Fruit fly (Drosophila melanogaster) whole organism, prepupa: ENCODE data around the gene Bub1.

Source experiments
- CG10669 ChIP-seq: fragments of 200-800 bp; sonication (Bioruptor generic); optimal IDR thresholded peaks from 3 replicates; lab custom pipeline; 2018; ENCODE audit warnings: missing biosample characterization, mild to moderate bottlenecking, missing genetic modification characterization, moderate library complexity
- CG11902 ChIP-seq: fragments of 200-800 bp; sonication (Bioruptor generic); optimal IDR thresholded peaks from 3 replicates; lab custom pipeline; 2016; ENCODE audit warnings: missing biosample characterization, missing genetic modification characterization
- CG16779 ChIP-seq: fragments of 200-800 bp; sonication (Bioruptor generic); optimal IDR thresholded peaks from 3 replicates; lab custom pipeline; 2017; ENCODE audit warnings: missing biosample characterization, mild to moderate bottlenecking, missing genetic modification characterization
- CG3032 ChIP-seq: fragments of 200-800 bp; optimal IDR thresholded peaks from 2 replicates; lab custom pipeline; 2019; ENCODE audit warnings: missing biosample characterization, mild to moderate bottlenecking, missing genetic modification characterization, moderate library complexity
- CG32006 ChIP-seq: fragments of 200-800 bp; sonication (Bioruptor generic); optimal IDR thresholded peaks from 3 replicates; lab custom pipeline; 2017; ENCODE audit warnings: missing biosample characterization, mild to moderate bottlenecking, missing genetic modification characterization
- CG6163 ChIP-seq: fragments of 200-800 bp; sonication (Bioruptor generic); IDR thresholded peaks from 3 replicates; pipeline ENCODE4 v1.3.6; 2022; ENCODE audit warnings: missing biosample characterization, missing genetic modification characterization
- CG6792 ChIP-seq: fragments of 200-800 bp; sonication (Bioruptor generic); optimal IDR thresholded peaks from 3 replicates; lab custom pipeline; 2016; ENCODE audit warnings: missing biosample characterization, missing genetic modification characterization
- CG6854 ChIP-seq: fragments of 200-800 bp; sonication (Bioruptor generic); optimal IDR thresholded peaks from 2 replicates; lab custom pipeline; 2017; ENCODE audit warnings: missing biosample characterization, mild to moderate bottlenecking, missing genetic modification characterization
- CG7368 ChIP-seq: fragments of 200-800 bp; sonication (Bioruptor generic); optimal IDR thresholded peaks from 3 replicates; lab custom pipeline; 2016; ENCODE audit warnings: missing biosample characterization, missing genetic modification characterization
- CG8319 ChIP-seq: fragments of 200-800 bp; sonication (Bioruptor generic); optimal IDR thresholded peaks from 3 replicates; lab custom pipeline; 2016; ENCODE audit warnings: missing biosample characterization, missing genetic modification characterization
- CG8632 ChIP-seq: fragments of 200-800 bp; sonication (Bioruptor generic); optimal IDR thresholded peaks from 3 replicates; lab custom pipeline; 2016; ENCODE audit warnings: missing biosample characterization, missing genetic modification characterization
- Eip75B ChIP-seq: fragments of 200-800 bp; sonication (Bioruptor generic); optimal IDR thresholded peaks from 3 replicates; lab custom pipeline; 2016; ENCODE audit warnings: missing biosample characterization, missing genetic modification characterization
- Eip78C ChIP-seq: fragments of 200-800 bp; sonication (Bioruptor generic); peaks from one replicate; lab custom pipeline; 2016; ENCODE audit warnings: missing biosample characterization, missing genetic modification characterization
- Ets21C ChIP-seq: fragments of 200-800 bp; sonication (Bioruptor generic); optimal IDR thresholded peaks from 3 replicates; lab custom pipeline; 2016; ENCODE audit warnings: missing biosample characterization, missing genetic modification characterization
- Ets96B ChIP-seq: fragments of 200-800 bp; optimal IDR thresholded peaks from 2 replicates; lab custom pipeline; 2019; ENCODE audit warnings: missing biosample characterization, mild to moderate bottlenecking, missing genetic modification characterization, moderate library complexity
- Gug ChIP-seq: fragments of 200-800 bp; sonication (Bioruptor generic); IDR thresholded peaks from 2 replicates; pipeline ENCODE4 v1.3.6; 2022; ENCODE audit warnings: missing biosample characterization, missing genetic modification characterization
- Hr38 ChIP-seq: sonication (Bioruptor generic); optimal IDR thresholded peaks from 2 replicates; lab custom pipeline; 2016; ENCODE audit warnings: missing biosample characterization, missing genetic modification characterization
- Hr39 ChIP-seq: fragments of 200-800 bp; sonication (Bioruptor generic); optimal IDR thresholded peaks from 2 replicates; lab custom pipeline; 2016; ENCODE audit warnings: missing biosample characterization, missing genetic modification characterization
- Met ChIP-seq: fragments of 200-800 bp; sonication (Bioruptor generic); optimal IDR thresholded peaks from 3 replicates; lab custom pipeline; 2016; ENCODE audit warnings: missing biosample characterization, missing genetic modification characterization
- OdsH ChIP-seq: fragments of 200-800 bp; sonication (Bioruptor generic); optimal IDR thresholded peaks from 3 replicates; lab custom pipeline; 2016; ENCODE audit warnings: missing biosample characterization, missing genetic modification characterization
- Smox ChIP-seq: fragments of 200-800 bp; sonication (Bioruptor generic); optimal IDR thresholded peaks from 3 replicates; lab custom pipeline; 2016; ENCODE audit warnings: missing biosample characterization, missing genetic modification characterization
- Sox102F ChIP-seq: fragments of 200-800 bp; sonication (Bioruptor generic); optimal IDR thresholded peaks from 2 replicates; lab custom pipeline; 2016; ENCODE audit warnings: missing biosample characterization, mild to moderate bottlenecking, missing genetic modification characterization
- Sox14 ChIP-seq: fragments of 200-800 bp; sonication (Bioruptor generic); optimal IDR thresholded peaks from 3 replicates; lab custom pipeline; 2016; ENCODE audit warnings: missing biosample characterization, missing genetic modification characterization
- Sox15 ChIP-seq: fragments of 200-800 bp; sonication (Bioruptor generic); optimal IDR thresholded peaks from 3 replicates; lab custom pipeline; 2016; ENCODE audit warnings: missing biosample characterization, missing genetic modification characterization
- achi ChIP-seq: fragments of 200-800 bp; sonication (Bioruptor generic); optimal IDR thresholded peaks from 3 replicates; lab custom pipeline; 2016; ENCODE audit warnings: missing biosample characterization, missing genetic modification characterization
- acj6 ChIP-seq: fragments of 200-800 bp; sonication (Bioruptor generic); optimal IDR thresholded peaks from 3 replicates; lab custom pipeline; 2016; ENCODE audit warnings: missing biosample characterization, missing genetic modification characterization
- cyc ChIP-seq: fragments of 200-800 bp; sonication (Bioruptor generic); optimal IDR thresholded peaks from 3 replicates; lab custom pipeline; 2016; ENCODE audit warnings: missing biosample characterization, missing genetic modification characterization
- dsx ChIP-seq: fragments of 200-800 bp; optimal IDR thresholded peaks from 3 replicates; lab custom pipeline; 2019; ENCODE audit warnings: missing biosample characterization, mild to moderate bottlenecking, missing genetic modification characterization, moderate library complexity; ENCODE audit not compliant: poor library complexity, severe bottlenecking
- eg ChIP-seq: fragments of 200-800 bp; sonication (Bioruptor generic); IDR thresholded peaks from 3 replicates; pipeline ENCODE4 v1.3.6; 2022; ENCODE audit warnings: missing biosample characterization, missing genetic modification characterization
- fd85E ChIP-seq: fragments of 200-800 bp; sonication (Bioruptor generic); optimal IDR thresholded peaks from 3 replicates; lab custom pipeline; 2016; ENCODE audit warnings: missing biosample characterization, missing genetic modification characterization
- lz ChIP-seq: fragments of 200-800 bp; sonication (Bioruptor generic); optimal IDR thresholded peaks from 3 replicates; lab custom pipeline; 2016; ENCODE audit warnings: missing biosample characterization, missing genetic modification characterization
- net ChIP-seq: fragments of 200-800 bp; sonication (Bioruptor generic); optimal IDR thresholded peaks from 3 replicates; lab custom pipeline; 2016; ENCODE audit warnings: missing biosample characterization, missing genetic modification characterization
- spab ChIP-seq: fragments of 200-800 bp; sonication (Bioruptor generic); optimal IDR thresholded peaks from 2 replicates; lab custom pipeline; 2017; ENCODE audit warnings: missing biosample characterization, mild to moderate bottlenecking, missing genetic modification characterization, missing genetic modification reagents
- ss ChIP-seq, 2 experiments: fragments of 200-800 bp; sonication (Bioruptor generic); optimal IDR thresholded peaks; 2 replicates in 1 of 2; 3 replicates in 1 of 2; lab custom pipeline; 2017 to 2018; ENCODE audit warnings: mild to moderate bottlenecking in 2 of 2, missing biosample characterization in 2 of 2, missing genetic modification characterization in 2 of 2, moderate library complexity in 1 of 2
- svp ChIP-seq: fragments of 200-800 bp; sonication (Bioruptor generic); peaks from one replicate; lab custom pipeline; 2016; ENCODE audit warnings: missing biosample characterization, missing genetic modification characterization
- topi ChIP-seq: fragments of 200-800 bp; sonication (Bioruptor generic); optimal IDR thresholded peaks from 3 replicates; lab custom pipeline; 2016; ENCODE audit warnings: missing biosample characterization, missing genetic modification characterization
- vri ChIP-seq: fragments of 200-800 bp; sonication (Bioruptor generic); optimal IDR thresholded peaks from 3 replicates; lab custom pipeline; 2016; ENCODE audit warnings: missing biosample characterization, mild to moderate bottlenecking, missing genetic modification characterization

Bub1 gene

dm6 chr2L:5326414-5327265, 48.0 kb downstream of the Bub1 start, which contains the start of the genes Ncoa6 and cype (continued):
- TF ChIP-seq CG6854 (GFP tag; lab: Kevin White, UChicago) (no peak), CG6792 (no peak), OdsH (GFP tag; lab: Kevin White, UChicago) (peak; percentile 42), Ets21C (GFP tag; lab: Kevin White, UChicago) (no peak), CG8319 (peak; percentile 12), Gug (no peak), fd85E (GFP tag; lab: Kevin White, UChicago) (no peak), Eip78C (GFP tag; lab: Kevin White, UChicago) (peak; percentile 60), ss (GFP tag; optimal IDR thresholded peaks at IDR 0.05; lab: Kevin White, UChicago) (no peak), Eip75B (no peak), achi (GFP tag; lab: Kevin White, UChicago) (peak; percentile 53), CG16779 (no peak), Smox (peak; percentile 48), Hr38 (GFP tag; lab: Kevin White, UChicago) (no peak), Met (GFP tag; lab: Kevin White, UChicago) (peak; percentile 2), eg (GFP tag; lab: Robert Waterston, UW) (peak; percentile 42; the same call in 2 of the 3 replicates), spab (GFP tag; lab: Kevin White, UChicago) (no peak), CG6163 (peak; percentile 55), Sox102F (GFP tag; lab: Kevin White, UChicago) (no peak)
- TF ChIP-seq, all 60 proteins: peak for 27

dm6 chr2L:5327266-5327621, 48.6 kb downstream of the Bub1 start:
- peak; percentile 55 for TF ChIP-seq vri
- TF ChIP-seq CG16779 = no peak
- TF ChIP-seq, all 60 proteins: peak for 1

DNA sequence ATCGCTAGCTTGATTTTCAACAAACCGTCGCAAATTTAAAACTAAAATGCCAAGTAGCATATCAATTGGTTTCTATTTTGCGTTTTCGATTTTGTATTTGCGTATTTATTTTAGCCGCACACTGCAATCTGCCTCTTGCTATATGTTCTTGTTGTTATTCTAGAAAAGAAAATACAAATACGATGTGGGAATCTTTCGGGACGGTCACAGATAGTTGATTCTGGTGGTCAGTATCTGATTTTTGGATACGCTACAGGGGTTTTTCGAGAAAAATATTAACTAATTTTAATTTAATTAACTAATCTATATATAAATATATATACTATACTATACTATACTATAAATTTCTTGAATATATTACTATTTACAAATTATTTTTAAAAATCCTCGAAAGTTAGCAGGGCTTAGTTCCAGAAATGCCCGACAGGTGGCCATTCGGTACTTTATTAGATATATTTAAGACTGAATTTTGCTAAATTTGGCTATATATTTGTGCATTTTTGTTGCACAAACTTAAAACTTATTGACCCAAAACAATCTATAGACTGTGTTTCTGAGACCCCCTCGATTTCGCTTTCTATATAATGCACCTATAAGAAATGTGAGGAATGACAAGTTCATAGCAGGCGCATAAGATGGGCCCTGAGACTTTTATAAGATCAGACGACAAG, 50.3 kb downstream of the Bub1 start, which contains the start of gene CG14022:
Gene CG14022, minus strand, starts transcription at position 51 of the 671 bp plus-strand sequence.
- no peak for TF ChIP-seq CG11902
- TF ChIP-seq CG7368 (GFP tag; lab: Kevin White, UChicago) = no peak
- no peak for TF ChIP-seq CG10669 (GFP tag; lab: Kevin White, UChicago)
- no peak for TF ChIP-seq CG8632 (GFP tag; lab: Kevin White, UChicago)
- no peak for TF ChIP-seq Sox14 (GFP tag; lab: Kevin White, UChicago)
- TF ChIP-seq CG32006 (GFP tag; lab: Kevin White, UChicago) = no peak
- no peak for TF ChIP-seq acj6 (GFP tag; lab: Kevin White, UChicago)
- TF ChIP-seq CG6792 = no peak
- no peak for TF ChIP-seq Eip78C (GFP tag; lab: Kevin White, UChicago)
- TF ChIP-seq svp (GFP tag; lab: Kevin White, UChicago) = no peak
- no peak for TF ChIP-seq Gug
- no peak for TF ChIP-seq CG6163
- no peak for TF ChIP-seq Sox15 (GFP tag; lab: Kevin White, UChicago)
- TF ChIP-seq Eip75B = no peak
- TF ChIP-seq CG3032 (tag; lab: Kevin White, UChicago) = no peak
- no peak for TF ChIP-seq net (GFP tag; lab: Kevin White, UChicago)
- TF ChIP-seq cyc = no peak
- TF ChIP-seq OdsH (GFP tag; lab: Kevin White, UChicago) = no peak
- TF ChIP-seq topi (GFP tag; lab: Kevin White, UChicago) = no peak
- TF ChIP-seq Met (GFP tag; lab: Kevin White, UChicago) = no peak

DNA sequence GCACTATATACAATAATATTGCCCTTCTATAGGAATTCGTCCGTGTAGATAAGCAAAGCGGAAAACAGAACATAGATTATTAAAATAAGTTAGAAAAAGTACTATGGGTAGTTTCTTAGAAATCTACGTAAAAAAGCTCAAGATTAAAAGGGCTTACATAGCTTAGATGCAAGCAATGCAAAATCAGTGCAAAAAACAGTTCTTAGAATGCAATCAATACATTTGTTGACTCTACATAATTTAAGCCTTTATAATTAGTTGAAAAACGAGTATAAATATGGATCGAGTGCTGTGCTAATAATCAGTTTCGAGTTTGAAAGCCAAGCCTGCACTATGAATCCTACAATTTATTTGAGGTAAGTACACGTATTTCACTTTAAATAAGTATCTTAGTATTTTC, 50.9 kb downstream of the Bub1 start, which contains the start of gene TotM:
Gene TotM, plus strand, starts transcription at position 301 of the 400 bp plus-strand sequence.
- TF ChIP-seq lz (no peak), acj6 (GFP tag; lab: Kevin White, UChicago) (no peak), Ets96B (tag; lab: Kevin White, UChicago) (no peak), CG32006 (GFP tag; lab: Kevin White, UChicago) (no peak), Sox14 (GFP tag; lab: Kevin White, UChicago) (no peak), svp (GFP tag; lab: Kevin White, UChicago) (no peak), topi (GFP tag; lab: Kevin White, UChicago) (no peak), cyc (no peak), Hr39 (no peak), dsx (GFP tag; lab: Kevin White, UChicago) (no peak), CG8319 (no peak)
